Worm (Caenorhabditis elegans) whole organism, L3 larva: ENCODE results near the gene avr-15.

Experiments used
- R02D3.7 ChIP-seq: fragments of 150-350 bp; optimal IDR thresholded peaks from 2 replicates; lab custom pipeline; 2014; ENCODE audit warnings: missing biosample characterization, missing genetic modification characterization
- ama-1 ChIP-seq: fragments of 150-350 bp; optimal IDR thresholded peaks from 2 replicates; lab custom pipeline; 2018
- ceh-16 ChIP-seq: sonication (generic microtip); optimal IDR thresholded peaks from 2 replicates; lab custom pipeline; 2017; ENCODE audit warnings: missing biosample characterization, missing genetic modification characterization
- egl-27 ChIP-seq: sonication (generic microtip); optimal IDR thresholded peaks from 4 replicates; lab custom pipeline; 2017; ENCODE audit warnings: missing biosample characterization, missing genetic modification reagents, missing genetic modification characterization
- fkh-10 ChIP-seq: sonication (generic microtip); optimal IDR thresholded peaks from 2 replicates; lab custom pipeline; 2017; ENCODE audit warnings: missing biosample characterization, missing genetic modification reagents, missing genetic modification characterization
- nhr-77 ChIP-seq: fragments of 150-350 bp; optimal IDR thresholded peaks from 2 replicates; lab custom pipeline; 2014; ENCODE audit warnings: missing biosample characterization, missing genetic modification characterization
- snpc-4 ChIP-seq: fragments of 150-350 bp; optimal IDR thresholded peaks from 2 replicates; lab custom pipeline; 2014; ENCODE audit warnings: missing biosample characterization, missing genetic modification characterization
- unc-62 ChIP-seq: fragments of 150-350 bp; sonication (generic microtip); optimal IDR thresholded peaks from 4 replicates; lab custom pipeline; 2014; ENCODE audit warnings: missing biosample characterization, missing genetic modification reagents, missing genetic modification characterization
- ztf-11 ChIP-seq: fragments of 150-350 bp; optimal IDR thresholded peaks from 2 replicates; lab custom pipeline; 2014; ENCODE audit warnings: missing biosample characterization, missing genetic modification characterization

ce11 chrV:13453334-13453733 is 58.2 kb downstream of the avr-15 start, which contains the start of gene lurp-2:
- TF ChIP-seq ama-1 (lab: Kevin White, UChicago), result no peak
- no peak for TF ChIP-seq ceh-16 (tag; lab: Kevin White, UChicago)
- no peak for TF ChIP-seq egl-27 (tag; lab: Kevin White, UChicago)
- no peak for TF ChIP-seq nhr-77 (tag; lab: Kevin White, UChicago)
- TF ChIP-seq fkh-10 (GFP tag; lab: Kevin White, UChicago), result no peak
- TF ChIP-seq R02D3.7 (tag; lab: Kevin White, UChicago), result no peak
- no peak for TF ChIP-seq unc-62 (GFP tag; lab: Kevin White, UChicago)
- no peak for TF ChIP-seq ztf-11
- TF ChIP-seq snpc-4, result no peak
